Worm (Caenorhabditis elegans) whole organism, young adult: ENCODE data around the gene pdhk-2.

ENCODE experiments used
- B0035.1 ChIP-seq: sonication (generic microtip); optimal IDR thresholded peaks from 2 replicates; lab custom pipeline; 2016; ENCODE audit warnings: missing genetic modification characterization, mild to moderate bottlenecking, missing compliant biosample characterization, missing genotype, missing genetic modification reagents
- B0336.3 ChIP-seq: fragments of 200-800 bp; sonication (Bioruptor generic); IDR thresholded peaks from 2 replicates; pipeline ENCODE4 v1.3.6; 2022; ENCODE audit warnings: missing genetic modification characterization, missing compliant biosample characterization
- D2030.7 ChIP-seq: fragments of 200-800 bp; sonication (Bioruptor generic); IDR thresholded peaks from 2 replicates; pipeline ENCODE4 v1.3.6; 2022; ENCODE audit warnings: missing genetic modification reagents, missing genetic modification characterization, missing compliant biosample characterization
- F37B4.10 ChIP-seq: fragments of 200-800 bp; sonication (Bioruptor generic); IDR thresholded peaks from 2 replicates; pipeline ENCODE4 v1.3.6; 2022; ENCODE audit warnings: missing genetic modification characterization, missing compliant biosample characterization
- F49E8.2 ChIP-seq: sonication (generic microtip); optimal IDR thresholded peaks from 3 replicates; lab custom pipeline; 2017; ENCODE audit warnings: missing genetic modification characterization, mild to moderate bottlenecking, missing compliant biosample characterization, antibody characterized with exemption, moderate library complexity; ENCODE audit not compliant: insufficient read depth
- K11D2.4 ChIP-seq: fragments of 200-800 bp; sonication (Bioruptor generic); IDR thresholded peaks from 2 replicates; pipeline ENCODE4 v1.3.6; 2022; ENCODE audit warnings: missing genetic modification reagents, missing genetic modification characterization, missing compliant biosample characterization
- T26A5.8 ChIP-seq: sonication (generic microtip); optimal IDR thresholded peaks from 2 replicates; lab custom pipeline; 2016; ENCODE audit warnings: missing genetic modification characterization, missing compliant biosample characterization
- Y56A3A.18 ChIP-seq: fragments of 200-800 bp; sonication (Bioruptor generic); IDR thresholded peaks from 2 replicates; pipeline ENCODE4 v1.3.6; 2022; ENCODE audit warnings: missing genetic modification reagents, missing genetic modification characterization, missing compliant biosample characterization
- Y95B8A.8 ChIP-seq: fragments of 200-800 bp; sonication (Bioruptor generic); IDR thresholded peaks from 2 replicates; pipeline ENCODE4 v1.3.6; 2022; ENCODE audit warnings: missing genetic modification reagents, missing genetic modification characterization, missing compliant biosample characterization
- atf-7 ChIP-seq: sonication (generic microtip); optimal IDR thresholded peaks from 2 replicates; lab custom pipeline; 2017; ENCODE audit warnings: mild to moderate bottlenecking, missing genetic modification characterization, missing compliant biosample characterization
- athp-1 ChIP-seq: sonication (generic microtip); optimal IDR thresholded peaks from 2 replicates; lab custom pipeline; 2017; ENCODE audit warnings: mild to moderate bottlenecking, missing genetic modification characterization, missing compliant biosample characterization
- attf-3 ChIP-seq: fragments of 200-800 bp; sonication (Bioruptor generic); conservative IDR thresholded peaks from 2 replicates; pipeline ENCODE4 v1.3.6; 2022; ENCODE audit warnings: missing genetic modification reagents, missing genetic modification characterization, missing compliant biosample characterization
- bed-1 ChIP-seq: fragments of 200-800 bp; sonication (Bioruptor generic); IDR thresholded peaks from 2 replicates; pipeline ENCODE4 v1.3.6; 2022; ENCODE audit warnings: missing genetic modification reagents, missing genetic modification characterization, missing compliant biosample characterization
- bed-2 ChIP-seq: fragments of 200-800 bp; sonication (Bioruptor generic); IDR thresholded peaks from 2 replicates; pipeline ENCODE4 v1.3.6; 2022; ENCODE audit warnings: missing genetic modification reagents, missing genetic modification characterization, missing compliant biosample characterization
- ccch-3 ChIP-seq: fragments of 200-800 bp; sonication (Bioruptor generic); optimal IDR thresholded peaks from 2 replicates; lab custom pipeline; 2018; ENCODE audit warnings: mild to moderate bottlenecking, missing genetic modification characterization, missing compliant biosample characterization
- cebp-1 ChIP-seq, 2 experiments: fragments of 200-800 bp in 1 of 2; sonication (Bioruptor generic) in 1 of 2; sonication (generic microtip) in 1 of 2; IDR thresholded peaks in 1 of 2; optimal IDR thresholded peaks in 1 of 2; 2 replicates each; pipeline versions ENCODE4 v1.3.6 to Lab custom; 2017 to 2022; ENCODE audit warnings: missing compliant biosample characterization in 2 of 2, missing genetic modification characterization in 2 of 2, mild to moderate bottlenecking in 1 of 2, missing genetic modification reagents in 1 of 2, moderate library complexity in 1 of 2
- ceh-27 ChIP-seq: fragments of 200-800 bp; sonication (Bioruptor generic); optimal IDR thresholded peaks from 2 replicates; lab custom pipeline; 2018; ENCODE audit warnings: mild to moderate bottlenecking, missing genetic modification characterization, moderate library complexity, missing compliant biosample characterization
- ceh-91 ChIP-seq: fragments of 200-800 bp; sonication (Bioruptor generic); IDR thresholded peaks from 2 replicates; pipeline ENCODE4 v1.3.6; 2022; ENCODE audit warnings: missing genetic modification reagents, missing genetic modification characterization, missing compliant biosample characterization
- die-1 ChIP-seq: sonication (generic microtip); optimal IDR thresholded peaks from 2 replicates; lab custom pipeline; 2016; ENCODE audit warnings: missing genotype, mild to moderate bottlenecking, missing genetic modification characterization, missing compliant biosample characterization
- dpl-1 ChIP-seq: fragments of 150-350 bp; optimal IDR thresholded peaks from 2 replicates; lab custom pipeline; 2014; ENCODE audit warnings: missing biosample characterization, missing genetic modification reagents, missing genetic modification characterization
- egrh-3 ChIP-seq: fragments of 200-800 bp; sonication (Bioruptor generic); IDR thresholded peaks from 2 replicates; pipeline ENCODE4 v1.3.6; 2022; ENCODE audit warnings: missing genetic modification reagents, missing genetic modification characterization, missing compliant biosample characterization
- ets-4 ChIP-seq: fragments of 200-800 bp; sonication (Bioruptor generic); optimal IDR thresholded peaks from 2 replicates; lab custom pipeline; 2018; ENCODE audit warnings: mild to moderate bottlenecking, missing genetic modification characterization, missing compliant biosample characterization
- fkh-3 ChIP-seq: sonication (generic microtip); optimal IDR thresholded peaks from 2 replicates; lab custom pipeline; 2016; ENCODE audit warnings: mild to moderate bottlenecking, missing genetic modification characterization, missing compliant biosample characterization
- hmg-1.2 ChIP-seq: fragments of 200-800 bp; sonication (Bioruptor generic); IDR thresholded peaks from 2 replicates; pipeline ENCODE4 v1.3.6; 2022; ENCODE audit warnings: missing genetic modification reagents, missing genetic modification characterization, missing compliant biosample characterization
- lin-40 ChIP-seq: sonication (generic microtip); optimal IDR thresholded peaks from 2 replicates; lab custom pipeline; 2016; ENCODE audit warnings: missing genetic modification characterization, mild to moderate bottlenecking, missing compliant biosample characterization, missing genotype, missing genetic modification reagents
- lin-54 ChIP-seq: fragments of 200-800 bp; sonication (Bioruptor generic); optimal IDR thresholded peaks from 2 replicates; lab custom pipeline; 2018; ENCODE audit warnings: mild to moderate bottlenecking, missing genetic modification characterization, missing compliant biosample characterization
- lsl-1 ChIP-seq: fragments of 200-800 bp; sonication (Bioruptor generic); optimal IDR thresholded peaks from 2 replicates; lab custom pipeline; 2018; ENCODE audit warnings: mild to moderate bottlenecking, missing genetic modification characterization, moderate library complexity, missing compliant biosample characterization
- madf-10 ChIP-seq: sonication (generic microtip); optimal IDR thresholded peaks from 2 replicates; lab custom pipeline; 2016; ENCODE audit warnings: mild to moderate bottlenecking, missing genetic modification characterization, missing compliant biosample characterization
- madf-6 ChIP-seq: fragments of 200-800 bp; sonication (Bioruptor generic); IDR thresholded peaks from 2 replicates; pipeline ENCODE4 v1.3.6; 2022; ENCODE audit warnings: missing genetic modification reagents, missing genetic modification characterization, missing compliant biosample characterization
- nfya-2 ChIP-seq: fragments of 200-800 bp; sonication (Bioruptor generic); IDR thresholded peaks from 2 replicates; pipeline ENCODE4 v1.3.6; 2022; ENCODE audit warnings: missing genetic modification reagents, missing genetic modification characterization, missing compliant biosample characterization
- nfyb-1 ChIP-seq: fragments of 200-800 bp; sonication (Bioruptor generic); IDR thresholded peaks from 2 replicates; pipeline ENCODE4 v1.3.6; 2022; ENCODE audit warnings: missing genetic modification reagents, missing genetic modification characterization, missing compliant biosample characterization
- nhr-80 ChIP-seq: sonication (generic microtip); optimal IDR thresholded peaks from 2 replicates; lab custom pipeline; 2016; ENCODE audit warnings: missing genetic modification characterization, missing compliant biosample characterization
- pbrm-1 ChIP-seq: fragments of 200-800 bp; sonication (Bioruptor generic); IDR thresholded peaks from 2 replicates; pipeline ENCODE4 v1.3.6; 2022; ENCODE audit warnings: missing genetic modification reagents, missing genetic modification characterization, missing compliant biosample characterization
- rcor-1 ChIP-seq: fragments of 200-800 bp; sonication (Bioruptor generic); IDR thresholded peaks from 2 replicates; pipeline ENCODE4 v1.3.6; 2022; ENCODE audit warnings: missing genetic modification reagents, missing genetic modification characterization, missing compliant biosample characterization
- snpc-1.1 ChIP-seq: sonication (generic microtip); optimal IDR thresholded peaks from 2 replicates; lab custom pipeline; 2017; ENCODE audit warnings: missing genetic modification characterization, mild to moderate bottlenecking, missing compliant biosample characterization, antibody characterized with exemption, moderate library complexity, missing genotype, missing genetic modification reagents; ENCODE audit not compliant: insufficient read depth
- snpc-1.3 ChIP-seq: sonication (generic microtip); optimal IDR thresholded peaks from 2 replicates; lab custom pipeline; 2017; ENCODE audit warnings: missing genetic modification characterization, mild to moderate bottlenecking, missing compliant biosample characterization, antibody characterized with exemption, moderate library complexity, missing genotype, missing genetic modification reagents; ENCODE audit not compliant: insufficient read depth
- sptf-2 ChIP-seq: fragments of 200-800 bp; sonication (Bioruptor generic); optimal IDR thresholded peaks from 2 replicates; lab custom pipeline; 2018; ENCODE audit warnings: mild to moderate bottlenecking, missing genetic modification characterization, missing compliant biosample characterization
- tbx-9 ChIP-seq: sonication (generic microtip); optimal IDR thresholded peaks from 2 replicates; lab custom pipeline; 2016; ENCODE audit warnings: borderline replicate concordance, missing genetic modification characterization, inconsistent platforms, missing compliant biosample characterization
- xnd-1 ChIP-seq: sonication (generic microtip); optimal IDR thresholded peaks from 2 replicates; lab custom pipeline; 2016; ENCODE audit warnings: missing genotype, missing genetic modification reagents, missing genetic modification characterization, missing compliant biosample characterization
- zfh-2 ChIP-seq: fragments of 200-800 bp; sonication (Bioruptor generic); conservative IDR thresholded peaks from 2 replicates; pipeline ENCODE4 v1.3.6; 2022; ENCODE audit warnings: missing genetic modification reagents, missing genetic modification characterization, missing compliant biosample characterization
- ztf-18 ChIP-seq: sonication (generic microtip); optimal IDR thresholded peaks from 2 replicates; lab custom pipeline; 2016; ENCODE audit warnings: missing genotype, mild to moderate bottlenecking, missing genetic modification characterization, missing compliant biosample characterization
- ztf-3 ChIP-seq: fragments of 200-800 bp; sonication (Bioruptor generic); optimal IDR thresholded peaks from 2 replicates; lab custom pipeline; 2018; ENCODE audit warnings: mild to moderate bottlenecking, missing genetic modification characterization, missing compliant biosample characterization

Gene pdhk-2

ce11 chrIII:8767292-8767829 is 26.1 kb upstream of the pdhk-2 start, which contains the start of gene mig-22:
mig-22 (minus strand) TSS chrIII:8767342.
- TF ChIP-seq bed-1 (GFP tag; lab: Robert Waterston, UW) (no peak), hmg-1.2 (GFP tag; lab: Robert Waterston, UW) (peak; percentile 70; the same call in 1 of the 2 replicates)

ce11 chrIII:8766467-8766866 is 25.3 kb upstream of the pdhk-2 start:
- TF ChIP-seq T26A5.8 (tag; lab: Kevin White, UChicago) (no peak), madf-10 (tag; lab: Kevin White, UChicago) (no peak), Y95B8A.8 (GFP tag; lab: Robert Waterston, UW) (no peak), nfya-2 (GFP tag; lab: Robert Waterston, UW) (no peak), F49E8.2 (tag; lab: Kevin White, UChicago) (no peak), atf-7 (tag; lab: Kevin White, UChicago) (no peak), nfyb-1 (no peak)

ce11 chrIII:8765030-8765429 is 23.8 kb upstream of the pdhk-2 start:
- TF ChIP-seq B0336.3 (no peak), D2030.7 (GFP tag; lab: Robert Waterston, UW) (no peak), sptf-2 (no peak), nhr-80 (tag; lab: Kevin White, UChicago) (no peak), athp-1 (tag; lab: Kevin White, UChicago) (no peak), nfyb-1 (no peak), lin-40 (tag; lab: Kevin White, UChicago) (no peak), egrh-3 (GFP tag; lab: Robert Waterston, UW) (no peak), ztf-18 (tag; lab: Kevin White, UChicago) (no peak), atf-7 (tag; lab: Kevin White, UChicago) (no peak), rcor-1 (no peak), dpl-1 (GFP tag; lab: Kevin White, UChicago) (no peak), xnd-1 (tag; lab: Kevin White, UChicago) (no peak), Y56A3A.18 (GFP tag; lab: Robert Waterston, UW) (no peak), snpc-1.3 (no peak), attf-3 (no peak), snpc-1.1 (tag; lab: Kevin White, UChicago) (no peak), fkh-3 (tag; lab: Kevin White, UChicago) (no peak)

- TF ChIP-seq madf-6 (GFP tag; lab: Robert Waterston, UW): peak; percentile 80
- no peak for TF ChIP-seq ets-4 (GFP tag; lab: Kevin White, UChicago)
- TF ChIP-seq cebp-1 (GFP tag; IDR thresholded peaks at IDR 0.05; lab: Robert Waterston, UW): no peak
- no peak for TF ChIP-seq cebp-1 (tag; optimal IDR thresholded peaks at IDR 0.05; lab: Kevin White, UChicago)
- no peak for TF ChIP-seq ceh-27 (GFP tag; lab: Kevin White, UChicago)
- TF ChIP-seq lin-54 (GFP tag; lab: Kevin White, UChicago): peak; percentile 51
- TF ChIP-seq madf-10 (tag; lab: Kevin White, UChicago): no peak
- no peak for TF ChIP-seq pbrm-1 (GFP tag; lab: Robert Waterston, UW)
- TF ChIP-seq K11D2.4 (GFP tag; lab: Robert Waterston, UW): no peak
- no peak for TF ChIP-seq lin-40 (tag; lab: Kevin White, UChicago)
- no peak for TF ChIP-seq ztf-3
- TF ChIP-seq rcor-1: no peak
- TF ChIP-seq F37B4.10 (GFP tag; lab: Robert Waterston, UW): no peak
- TF ChIP-seq dpl-1 (GFP tag; lab: Kevin White, UChicago): no peak
- no peak for TF ChIP-seq tbx-9 (tag; lab: Kevin White, UChicago)
- TF ChIP-seq xnd-1 (tag; lab: Kevin White, UChicago): peak; percentile 70
- peak; percentile 89 for TF ChIP-seq lsl-1 (GFP tag; lab: Kevin White, UChicago)
- no peak for TF ChIP-seq die-1 (tag; lab: Kevin White, UChicago)
- peak; percentile 23; the same call in 1 of the 2 replicates for TF ChIP-seq D2030.7 (GFP tag; lab: Robert Waterston, UW)
- no peak for TF ChIP-seq bed-2 (GFP tag; lab: Robert Waterston, UW)
- TF ChIP-seq nfyb-1: no peak
- no peak for TF ChIP-seq B0035.1 (tag; lab: Kevin White, UChicago)
- peak; percentile 36; the same call in 1 of the 2 replicates for TF ChIP-seq ceh-91 (GFP tag; lab: Robert Waterston, UW)
- TF ChIP-seq ccch-3 (GFP tag; lab: Kevin White, UChicago): no peak
- TF ChIP-seq zfh-2 (GFP tag; lab: Robert Waterston, UW): no peak
These were observed 21.9 kb upstream of the pdhk-2 start for ce11 chrIII:8763111-8763510.
